Fruit fly (Drosophila melanogaster) whole organism, embryonic: Measurements from ENCODE around the gene CG46313.
A peak's percentile ranks its signal among the peaks of the same experiment; 100 is the strongest.

Experiments used
- ATbp ChIP-seq: fragments of 200-800 bp; sonication (Bioruptor generic); optimal IDR thresholded peaks from 2 replicates; lab custom pipeline; 2017; ENCODE audit warnings: missing biosample characterization, mild to moderate bottlenecking, missing genetic modification characterization, missing genetic modification reagents
- Aef1 ChIP-seq: fragments of 200-800 bp; sonication (Bioruptor generic); IDR thresholded peaks from 3 replicates; pipeline ENCODE4 v1.3.6; 2022; ENCODE audit warnings: missing biosample characterization, missing genetic modification characterization
- Atf-2 ChIP-seq: fragments of 200-800 bp; sonication (Bioruptor generic); optimal IDR thresholded peaks from 2 replicates; lab custom pipeline; 2016; ENCODE audit warnings: missing biosample characterization, missing genetic modification characterization
- Atf3 ChIP-seq: fragments of 200-800 bp; sonication (Bioruptor generic); optimal IDR thresholded peaks from 3 replicates; lab custom pipeline; 2016; ENCODE audit warnings: missing biosample characterization, missing genetic modification characterization
- Atf6 ChIP-seq: fragments of 200-800 bp; sonication (Bioruptor generic); IDR thresholded peaks from 2 replicates; pipeline ENCODE4 v1.3.6; 2022; ENCODE audit warnings: missing biosample characterization, missing genetic modification characterization
- CG10147 ChIP-seq: fragments of 200-800 bp; sonication (Bioruptor generic); optimal IDR thresholded peaks from 2 replicates; lab custom pipeline; 2019; ENCODE audit warnings: missing biosample characterization, mild to moderate bottlenecking, missing genetic modification characterization, moderate library complexity
- CG13123 ChIP-seq: fragments of 200-800 bp; sonication (Bioruptor generic); optimal IDR thresholded peaks from 2 replicates; lab custom pipeline; 2016; ENCODE audit warnings: missing biosample characterization, missing genetic modification characterization
- CG13296 ChIP-seq: fragments of 200-800 bp; sonication (Bioruptor generic); optimal IDR thresholded peaks from 3 replicates; lab custom pipeline; 2018; ENCODE audit warnings: missing biosample characterization, mild to moderate bottlenecking, missing genetic modification characterization
- CG14014 ChIP-seq: fragments of 200-800 bp; sonication (Bioruptor generic); IDR thresholded peaks from 2 replicates; pipeline ENCODE4 v1.3.6; 2022; ENCODE audit warnings: missing biosample characterization, missing genetic modification characterization
- CG15011 ChIP-seq: fragments of 200-800 bp; sonication (Bioruptor generic); optimal IDR thresholded peaks from 3 replicates; lab custom pipeline; 2018; ENCODE audit warnings: missing biosample characterization, mild to moderate bottlenecking, missing genetic modification characterization
- CG17912 ChIP-seq: fragments of 200-800 bp; sonication (Bioruptor generic); optimal IDR thresholded peaks from 2 replicates; lab custom pipeline; 2018; ENCODE audit warnings: missing biosample characterization, mild to moderate bottlenecking, missing genetic modification characterization
- CG1792 ChIP-seq: fragments of 200-800 bp; sonication (Bioruptor generic); optimal IDR thresholded peaks from 2 replicates; lab custom pipeline; 2016; ENCODE audit warnings: missing biosample characterization, missing genetic modification characterization
- CG18011 ChIP-seq: fragments of 200-800 bp; sonication (Bioruptor generic); optimal IDR thresholded peaks from 2 replicates; lab custom pipeline; 2017; ENCODE audit warnings: missing biosample characterization, missing genetic modification characterization, mild to moderate bottlenecking, moderate library complexity, missing genotype
- CG2712 ChIP-seq: fragments of 200-800 bp; optimal IDR thresholded peaks from 3 replicates; lab custom pipeline; 2019; ENCODE audit warnings: missing biosample characterization, mild to moderate bottlenecking, missing genetic modification characterization, moderate library complexity
- CG30020 ChIP-seq: fragments of 200-800 bp; optimal IDR thresholded peaks from 2 replicates; lab custom pipeline; 2019; ENCODE audit warnings: missing biosample characterization, mild to moderate bottlenecking, missing genetic modification characterization, moderate library complexity
- CG6654 ChIP-seq: fragments of 200-800 bp; sonication (Bioruptor generic); optimal IDR thresholded peaks from 2 replicates; lab custom pipeline; 2017; ENCODE audit warnings: missing biosample characterization, mild to moderate bottlenecking, missing genetic modification characterization
- CG8388 ChIP-seq: fragments of 200-800 bp; sonication (Bioruptor generic); optimal IDR thresholded peaks from 2 replicates; lab custom pipeline; 2019; ENCODE audit warnings: missing biosample characterization, mild to moderate bottlenecking, missing genetic modification characterization, moderate library complexity
- CG9817 ChIP-seq: fragments of 200-800 bp; sonication (Bioruptor generic); optimal IDR thresholded peaks from 2 replicates; lab custom pipeline; 2018; ENCODE audit warnings: missing biosample characterization, mild to moderate bottlenecking, missing genetic modification characterization, moderate library complexity
- ERR ChIP-seq: fragments of 200-800 bp; sonication (Bioruptor generic); optimal IDR thresholded peaks from 2 replicates; lab custom pipeline; 2016; ENCODE audit warnings: missing biosample characterization, missing genetic modification characterization
- GATAe ChIP-seq: fragments of 200-800 bp; sonication (Bioruptor generic); conservative IDR thresholded peaks from 2 replicates; pipeline ENCODE4 v1.3.6; 2022; ENCODE audit warnings: missing biosample characterization, missing genetic modification characterization
- Hand ChIP-seq: fragments of 200-800 bp; sonication (Bioruptor generic); optimal IDR thresholded peaks from 2 replicates; lab custom pipeline; 2017; ENCODE audit warnings: mild to moderate bottlenecking, missing biosample characterization, missing genetic modification reagents, missing genetic modification characterization
- HmgD ChIP-seq: fragments of 200-800 bp; sonication (Bioruptor generic); optimal IDR thresholded peaks from 3 replicates; lab custom pipeline; 2016; ENCODE audit warnings: missing biosample characterization, missing genetic modification characterization
- Jarid2 ChIP-seq: fragments of 200-800 bp; sonication (Bioruptor generic); optimal IDR thresholded peaks from 3 replicates; lab custom pipeline; 2017; ENCODE audit warnings: mild to moderate bottlenecking, missing biosample characterization, missing genetic modification reagents, missing genetic modification characterization
- Mrtf ChIP-seq: fragments of 200-800 bp; sonication (Bioruptor generic); IDR thresholded peaks from 3 replicates; pipeline ENCODE4 v1.3.6; 2022; ENCODE audit warnings: missing biosample characterization, missing genetic modification characterization
- Nf-YB ChIP-seq: fragments of 200-800 bp; sonication (Bioruptor generic); optimal IDR thresholded peaks from 3 replicates; lab custom pipeline; 2019; ENCODE audit warnings: missing biosample characterization, mild to moderate bottlenecking, missing genetic modification characterization, moderate library complexity
- Side ChIP-seq: fragments of 200-800 bp; sonication (Bioruptor generic); optimal IDR thresholded peaks from 2 replicates; lab custom pipeline; 2016; ENCODE audit warnings: missing biosample characterization, missing genetic modification characterization
- Six4 ChIP-seq: fragments of 200-800 bp; sonication (Bioruptor generic); optimal IDR thresholded peaks from 2 replicates; lab custom pipeline; 2016; ENCODE audit warnings: missing biosample characterization, missing genetic modification characterization
- Xrp1 ChIP-seq: fragments of 200-800 bp; sonication (Bioruptor generic); IDR thresholded peaks from 2 replicates; pipeline ENCODE4 v1.3.6; 2022; ENCODE audit warnings: missing biosample characterization, missing genetic modification characterization
- ap ChIP-seq: fragments of 200-800 bp; sonication (Bioruptor generic); IDR thresholded peaks from 2 replicates; pipeline ENCODE4 v1.3.6; 2022; ENCODE audit warnings: missing biosample characterization, missing genetic modification characterization
- bowl ChIP-seq: fragments of 200-800 bp; sonication (Bioruptor generic); IDR thresholded peaks from 2 replicates; pipeline ENCODE4 v1.3.6; 2022; ENCODE audit warnings: missing biosample characterization, missing genetic modification characterization
- cad ChIP-seq: fragments of >200 bp; optimal IDR thresholded peaks from 2 replicates; lab custom pipeline; 2017; ENCODE audit warnings: missing biosample characterization, missing genetic modification characterization
- chinmo ChIP-seq: fragments of 200-800 bp; sonication (Bioruptor generic); IDR thresholded peaks from 4 replicates; pipeline ENCODE4 v1.3.6; 2022; ENCODE audit warnings: missing biosample characterization, missing genetic modification characterization; ENCODE audit not compliant: partially characterized antibody
- corto ChIP-seq: fragments of 200-800 bp; sonication (Bioruptor generic); optimal IDR thresholded peaks from 2 replicates; lab custom pipeline; 2016; ENCODE audit warnings: missing biosample characterization, mild to moderate bottlenecking, missing genetic modification characterization, moderate library complexity
- danr ChIP-seq: fragments of 200-800 bp; sonication (Bioruptor generic); IDR thresholded peaks from 2 replicates; pipeline ENCODE4 v1.3.6; 2022; ENCODE audit warnings: missing biosample characterization, missing genetic modification characterization
- dati ChIP-seq: fragments of 200-800 bp; sonication (Bioruptor generic); IDR thresholded peaks from 2 replicates; pipeline ENCODE4 v1.3.6; 2022; ENCODE audit warnings: missing biosample characterization, missing genetic modification characterization
- ems ChIP-seq: fragments of 200-800 bp; sonication (Bioruptor generic); optimal IDR thresholded peaks from 3 replicates; lab custom pipeline; 2016; ENCODE audit warnings: missing biosample characterization, missing genetic modification characterization
- en ChIP-seq: fragments of 200-800 bp; sonication (Bioruptor generic); optimal IDR thresholded peaks from 2 replicates; lab custom pipeline; 2016; ENCODE audit warnings: missing biosample characterization, missing genetic modification characterization
- ewg ChIP-seq: fragments of 200-800 bp; sonication (Bioruptor generic); optimal IDR thresholded peaks from 3 replicates; lab custom pipeline; 2017; ENCODE audit warnings: mild to moderate bottlenecking, missing biosample characterization, missing genetic modification reagents, missing genetic modification characterization
- exex ChIP-seq: fragments of 200-800 bp; sonication (Bioruptor generic); optimal IDR thresholded peaks from 4 replicates; lab custom pipeline; 2018; ENCODE audit warnings: missing biosample characterization, mild to moderate bottlenecking, missing genetic modification characterization, moderate library complexity
- gcm ChIP-seq: fragments of 200-800 bp; sonication (Bioruptor generic); optimal IDR thresholded peaks from 2 replicates; lab custom pipeline; 2019; ENCODE audit warnings: missing biosample characterization, mild to moderate bottlenecking, missing genetic modification characterization, moderate library complexity
- hbn ChIP-seq: fragments of 200-800 bp; sonication (Bioruptor generic); IDR thresholded peaks from 2 replicates; pipeline ENCODE4 v1.3.6; 2022; ENCODE audit warnings: missing biosample characterization, missing genetic modification characterization; ENCODE audit not compliant: partially characterized antibody
- hkb ChIP-seq, 2 experiments: fragments of 200-800 bp in 1 of 2; fragments of >200 bp in 1 of 2; sonication (Bioruptor generic) in 1 of 2; IDR thresholded peaks in 1 of 2; optimal IDR thresholded peaks in 1 of 2; 2 replicates each; pipeline versions ENCODE4 v1.3.6 to Lab custom; 2017 to 2022; ENCODE audit warnings: missing biosample characterization in 1 of 2, missing genetic modification characterization in 1 of 2
- mirr ChIP-seq: fragments of 200-800 bp; sonication (Bioruptor generic); optimal IDR thresholded peaks from 3 replicates; lab custom pipeline; 2018; ENCODE audit warnings: missing biosample characterization, mild to moderate bottlenecking, missing genetic modification characterization
- nerfin-2 ChIP-seq: fragments of 200-800 bp; sonication (Bioruptor generic); IDR thresholded peaks from 2 replicates; pipeline ENCODE4 v1.3.6; 2022; ENCODE audit warnings: missing biosample characterization, missing genetic modification characterization; ENCODE audit not compliant: partially characterized antibody
- pita ChIP-seq: fragments of 200-800 bp; sonication (Bioruptor generic); optimal IDR thresholded peaks from 2 replicates; lab custom pipeline; 2017; ENCODE audit warnings: missing biosample characterization, mild to moderate bottlenecking, missing genetic modification characterization
- psq ChIP-seq: fragments of 200-800 bp; sonication (Bioruptor generic); optimal IDR thresholded peaks from 2 replicates; lab custom pipeline; 2017; ENCODE audit warnings: missing biosample characterization, missing genetic modification characterization
- sna ChIP-seq: fragments of 200-800 bp; sonication (Bioruptor generic); IDR thresholded peaks from 2 replicates; pipeline ENCODE4 v1.3.6; 2022; ENCODE audit warnings: missing biosample characterization, missing genetic modification characterization; ENCODE audit not compliant: partially characterized antibody
- so ChIP-seq: fragments of 200-800 bp; sonication (Bioruptor generic); IDR thresholded peaks from 3 replicates; pipeline ENCODE4 v1.3.6; 2022; ENCODE audit warnings: missing biosample characterization, missing genetic modification characterization
- sob ChIP-seq: fragments of 200-800 bp; sonication (Bioruptor generic); IDR thresholded peaks from 2 replicates; pipeline ENCODE4 v1.3.6; 2022; ENCODE audit warnings: missing biosample characterization, missing genetic modification characterization
- tio ChIP-seq: fragments of 200-800 bp; sonication (Bioruptor generic); optimal IDR thresholded peaks from 2 replicates; lab custom pipeline; 2017; ENCODE audit warnings: missing biosample characterization, missing genetic modification characterization, inconsistent platforms
- zfh1 ChIP-seq: fragments of 200-800 bp; sonication (Bioruptor generic); IDR thresholded peaks from 3 replicates; pipeline ENCODE4 v1.3.6; 2022; ENCODE audit warnings: missing biosample characterization, missing genetic modification characterization

The CG46313 gene

dm6 chr3R:26937423-26937822, 40.9 kb upstream of the CG46313 start (continued):
- TF ChIP-seq dati (GFP tag; lab: Robert Waterston, UW) (no peak), nerfin-2 (GFP tag; lab: Robert Waterston, UW) (no peak), en (no peak), CG1792 (GFP tag; lab: Kevin White, UChicago) (no peak), Jarid2 (GFP tag; lab: Kevin White, UChicago) (peak; percentile 17), ATbp (GFP tag; lab: Kevin White, UChicago) (peak; percentile 16), ERR (no peak), pita (GFP tag; lab: Kevin White, UChicago) (no peak), ems (GFP tag; lab: Kevin White, UChicago) (no peak), Hand (GFP tag; lab: Kevin White, UChicago) (no peak), Mrtf (GFP tag; lab: Robert Waterston, UW) (no peak), hkb (optimal IDR thresholded peaks at IDR 0.05; lab: Kevin White, UChicago) (no peak), hkb (GFP tag; IDR thresholded peaks at IDR 0.05; lab: Robert Waterston, UW) (peak; percentile 31; the same call in 1 of the 2 replicates), gcm (no peak), Nf-YB (no peak), ap (GFP tag; lab: Robert Waterston, UW) (no peak), Atf-2 (GFP tag; lab: Kevin White, UChicago) (peak; percentile 20), tio (peak; percentile 51), CG13296 (GFP tag; lab: Kevin White, UChicago) (peak; percentile 39), danr (GFP tag; lab: Robert Waterston, UW) (no peak), corto (GFP tag; lab: Kevin White, UChicago) (no peak), HmgD (no peak), cad (GFP tag; lab: Kevin White, UChicago) (no peak), Side (GFP tag; lab: Kevin White, UChicago) (no peak), Six4 (GFP tag; lab: Kevin White, UChicago) (no peak), hbn (no peak), mirr (GFP tag; lab: Kevin White, UChicago) (no peak), Atf6 (GFP tag; lab: Robert Waterston, UW) (no peak), CG2712 (tag; lab: Kevin White, UChicago) (peak; percentile 53), CG18011 (no peak), sob (GFP tag; lab: Robert Waterston, UW) (no peak), CG30020 (no peak), CG8388 (GFP tag; lab: Kevin White, UChicago) (peak; percentile 91), CG17912 (GFP tag; lab: Kevin White, UChicago) (no peak), chinmo (GFP tag; lab: Robert Waterston, UW) (no peak), Aef1 (GFP tag; lab: Robert Waterston, UW) (no peak), GATAe (GFP tag; lab: Robert Waterston, UW) (no peak), zfh1 (GFP tag; lab: Robert Waterston, UW) (0 out of 3 replicates have a peak, but pooled peaks have one; percentile 31), CG14014 (0 out of 2 replicates have a peak, but pooled peaks have one; percentile 32), CG9817 (tag; lab: Kevin White, UChicago) (no peak), ewg (GFP tag; lab: Kevin White, UChicago) (peak; percentile 29), CG13123 (GFP tag; lab: Kevin White, UChicago) (no peak), sna (GFP tag; lab: Robert Waterston, UW) (no peak), bowl (GFP tag; lab: Robert Waterston, UW) (no peak), Xrp1 (GFP tag; lab: Robert Waterston, UW) (no peak), Atf3 (GFP tag; lab: Kevin White, UChicago) (no peak), so (GFP tag; lab: Robert Waterston, UW) (no peak), CG15011 (no peak), CG10147 (GFP tag; lab: Kevin White, UChicago) (peak; percentile 50), exex (tag; lab: Kevin White, UChicago) (peak; percentile 30), psq (GFP tag; lab: Kevin White, UChicago) (no peak), CG6654 (GFP tag; lab: Kevin White, UChicago) (no peak)
